Fruit fly (Drosophila melanogaster) whole organism, embryonic: ENCODE measurements around the gene Spn85F.

Source experiments
- Bgb ChIP-seq: fragments of 200-800 bp; sonication (Bioruptor generic); IDR thresholded peaks from 2 replicates; pipeline ENCODE4 v1.3.6; 2022; ENCODE audit warnings: missing biosample characterization, missing genetic modification characterization; ENCODE audit not compliant: partially characterized antibody
- CG11093 ChIP-seq: fragments of 200-800 bp; sonication (Bioruptor generic); IDR thresholded peaks from 3 replicates; pipeline ENCODE4 v1.3.6; 2022; ENCODE audit warnings: missing biosample characterization, missing genetic modification characterization
- CG11695 ChIP-seq: fragments of 200-800 bp; sonication (Bioruptor generic); IDR thresholded peaks from 3 replicates; pipeline ENCODE4 v1.3.6; 2022; ENCODE audit warnings: missing biosample characterization, missing genetic modification characterization
- CG12071 ChIP-seq: fragments of 200-800 bp; sonication (Bioruptor generic); optimal IDR thresholded peaks from 3 replicates; lab custom pipeline; 2018; ENCODE audit warnings: missing biosample characterization, mild to moderate bottlenecking, missing genetic modification characterization
- CG13287 ChIP-seq: fragments of 200-800 bp; sonication (Bioruptor generic); IDR thresholded peaks from 2 replicates; pipeline ENCODE4 v1.3.6; 2022; ENCODE audit warnings: missing biosample characterization, missing genetic modification characterization; ENCODE audit not compliant: partially characterized antibody
- CG14710 ChIP-seq: fragments of 200-800 bp; sonication (Bioruptor generic); optimal IDR thresholded peaks from 3 replicates; lab custom pipeline; 2019; ENCODE audit warnings: missing biosample characterization, mild to moderate bottlenecking, missing genetic modification characterization, moderate library complexity
- CG15514 ChIP-seq: fragments of 200-800 bp; sonication (Bioruptor generic); optimal IDR thresholded peaks from 3 replicates; lab custom pipeline; 2017; ENCODE audit warnings: missing biosample characterization, missing genetic modification characterization, mild to moderate bottlenecking, moderate library complexity, missing genetic modification reagents
- CG16815 ChIP-seq: fragments of 200-800 bp; sonication (Bioruptor generic); optimal IDR thresholded peaks from 3 replicates; lab custom pipeline; 2017; ENCODE audit warnings: missing biosample characterization, mild to moderate bottlenecking, missing genetic modification characterization
- CG18262 ChIP-seq: fragments of 200-800 bp; optimal IDR thresholded peaks from 3 replicates; lab custom pipeline; 2019; ENCODE audit warnings: missing biosample characterization, mild to moderate bottlenecking, missing genetic modification characterization, moderate library complexity
- CG2712 ChIP-seq: fragments of 200-800 bp; optimal IDR thresholded peaks from 3 replicates; lab custom pipeline; 2019; ENCODE audit warnings: missing biosample characterization, mild to moderate bottlenecking, missing genetic modification characterization, moderate library complexity
- CG34422 ChIP-seq: fragments of 200-800 bp; sonication (Bioruptor generic); IDR thresholded peaks from 3 replicates; pipeline ENCODE4 v1.3.6; 2022; ENCODE audit warnings: missing biosample characterization, missing genetic modification characterization
- CG4328 ChIP-seq: fragments of 200-800 bp; sonication (Bioruptor generic); optimal IDR thresholded peaks from 3 replicates; lab custom pipeline; 2017; ENCODE audit warnings: missing biosample characterization, missing genetic modification reagents, missing genetic modification characterization
- CG4730 ChIP-seq: fragments of 200-800 bp; sonication (Bioruptor generic); IDR thresholded peaks from 2 replicates; pipeline ENCODE4 v1.3.6; 2022; ENCODE audit warnings: missing biosample characterization, missing genetic modification characterization
- CG6254 ChIP-seq: fragments of 200-800 bp; sonication (Bioruptor generic); optimal IDR thresholded peaks from 3 replicates; lab custom pipeline; 2017; ENCODE audit warnings: mild to moderate bottlenecking, missing biosample characterization, missing genetic modification reagents, missing genetic modification characterization
- CG7786 ChIP-seq: fragments of 200-800 bp; sonication (Bioruptor generic); optimal IDR thresholded peaks from 2 replicates; lab custom pipeline; 2016; ENCODE audit warnings: missing biosample characterization, missing genetic modification characterization
- CG7963 ChIP-seq: fragments of 200-800 bp; sonication (Bioruptor generic); IDR thresholded peaks from 3 replicates; pipeline ENCODE4 v1.3.6; 2022; ENCODE audit warnings: missing biosample characterization, missing genetic modification characterization; ENCODE audit not compliant: partially characterized antibody
- CG9727 ChIP-seq: fragments of 200-800 bp; sonication (Bioruptor generic); optimal IDR thresholded peaks from 3 replicates; lab custom pipeline; 2017; ENCODE audit warnings: missing biosample characterization, mild to moderate bottlenecking, missing genetic modification characterization
- CG9797 ChIP-seq: fragments of 200-800 bp; sonication (Bioruptor generic); optimal IDR thresholded peaks from 3 replicates; lab custom pipeline; 2018; ENCODE audit warnings: missing biosample characterization, mild to moderate bottlenecking, missing genetic modification characterization
- CHES-1-like ChIP-seq: fragments of 200-800 bp; sonication (Bioruptor generic); optimal IDR thresholded peaks from 2 replicates; lab custom pipeline; 2016; ENCODE audit warnings: missing biosample characterization, missing genetic modification characterization
- Dll ChIP-seq: fragments of 200-800 bp; sonication (Bioruptor generic); IDR thresholded peaks from 4 replicates; pipeline ENCODE4 v1.3.6; 2022; ENCODE audit warnings: missing biosample characterization, missing genetic modification characterization; ENCODE audit not compliant: partially characterized antibody
- Doc3 ChIP-seq: fragments of 200-800 bp; sonication (Bioruptor generic); IDR thresholded peaks from 3 replicates; pipeline ENCODE4 v1.3.6; 2022; ENCODE audit warnings: missing biosample characterization, missing genetic modification characterization; ENCODE audit not compliant: partially characterized antibody
- Dp ChIP-seq: fragments of 200-800 bp; sonication (Bioruptor generic); optimal IDR thresholded peaks from 2 replicates; lab custom pipeline; 2018; ENCODE audit warnings: missing biosample characterization, mild to moderate bottlenecking, missing genetic modification characterization, moderate library complexity
- E2f2 ChIP-seq: fragments of 200-800 bp; sonication (Bioruptor generic); IDR thresholded peaks from 2 replicates; pipeline ENCODE4 v1.3.6; 2022; ENCODE audit warnings: missing biosample characterization, missing genetic modification characterization
- Ets65A ChIP-seq: fragments of 200-800 bp; sonication (Bioruptor generic); peaks from one replicate; lab custom pipeline; 2016; ENCODE audit warnings: missing biosample characterization, missing genetic modification characterization
- Ets97D ChIP-seq: fragments of 200-800 bp; sonication (Bioruptor generic); optimal IDR thresholded peaks from 3 replicates; lab custom pipeline; 2016; ENCODE audit warnings: missing biosample characterization, missing genetic modification characterization
- Hsf ChIP-seq: fragments of 200-800 bp; sonication (Bioruptor generic); optimal IDR thresholded peaks from 3 replicates; lab custom pipeline; 2016; ENCODE audit warnings: missing biosample characterization, missing genetic modification characterization
- Rfx ChIP-seq: fragments of 200-800 bp; sonication (Bioruptor generic); IDR thresholded peaks from 2 replicates; pipeline ENCODE4 v1.3.6; 2022; ENCODE audit warnings: missing biosample characterization, missing genetic modification characterization
- Scr ChIP-seq: fragments of 200-800 bp; sonication (Bioruptor generic); IDR thresholded peaks from 2 replicates; pipeline ENCODE4 v1.3.6; 2022; ENCODE audit warnings: missing biosample characterization, missing genetic modification characterization; ENCODE audit not compliant: partially characterized antibody
- Six4 ChIP-seq: fragments of 200-800 bp; sonication (Bioruptor generic); optimal IDR thresholded peaks from 2 replicates; lab custom pipeline; 2016; ENCODE audit warnings: missing biosample characterization, missing genetic modification characterization
- Sox102F ChIP-seq: fragments of 200-800 bp; sonication (Bioruptor generic); optimal IDR thresholded peaks from 2 replicates; lab custom pipeline; 2018; ENCODE audit warnings: missing biosample characterization, mild to moderate bottlenecking, missing genetic modification characterization, moderate library complexity
- Spps ChIP-seq: fragments of 200-800 bp; sonication (Bioruptor generic); optimal IDR thresholded peaks from 2 replicates; lab custom pipeline; 2018; ENCODE audit warnings: missing biosample characterization, mild to moderate bottlenecking, missing genetic modification characterization
- Sry-β ChIP-seq: fragments of 200-800 bp; sonication (Bioruptor generic); optimal IDR thresholded peaks from 2 replicates; lab custom pipeline; 2018; ENCODE audit warnings: missing biosample characterization, mild to moderate bottlenecking, missing genetic modification characterization, moderate library complexity
- YL-1 ChIP-seq: fragments of 200-800 bp; sonication (Bioruptor generic); optimal IDR thresholded peaks from 3 replicates; lab custom pipeline; 2017; ENCODE audit warnings: missing biosample characterization, mild to moderate bottlenecking, missing genetic modification characterization
- bigmax ChIP-seq: fragments of 200-800 bp; sonication (Bioruptor generic); optimal IDR thresholded peaks from 2 replicates; lab custom pipeline; 2018; ENCODE audit warnings: missing biosample characterization, mild to moderate bottlenecking, missing genetic modification characterization
- cad ChIP-seq: fragments of >200 bp; optimal IDR thresholded peaks from 2 replicates; lab custom pipeline; 2017; ENCODE audit warnings: missing biosample characterization, missing genetic modification characterization
- crc ChIP-seq: fragments of 200-800 bp; sonication (Bioruptor generic); optimal IDR thresholded peaks from 2 replicates; lab custom pipeline; 2016; ENCODE audit warnings: missing biosample characterization, missing genetic modification characterization
- croc ChIP-seq: fragments of 200-800 bp; sonication (Bioruptor generic); conservative IDR thresholded peaks from 3 replicates; pipeline ENCODE4 v1.3.6; 2022; ENCODE audit warnings: missing biosample characterization, missing genetic modification characterization
- gro ChIP-seq: fragments of 200-800 bp; sonication (Bioruptor generic); optimal IDR thresholded peaks from 2 replicates; lab custom pipeline; 2016; ENCODE audit warnings: missing biosample characterization, missing genetic modification characterization
- hb ChIP-seq: fragments of 200-800 bp; sonication (Bioruptor generic); IDR thresholded peaks from 3 replicates; pipeline ENCODE4 v1.3.6; 2022; ENCODE audit warnings: missing biosample characterization, missing genetic modification characterization; ENCODE audit not compliant: partially characterized antibody
- insv ChIP-seq, 2 experiments: fragments of 200-800 bp; sonication (Bioruptor generic); optimal IDR thresholded peaks; 3 replicates each; lab custom pipeline; 2016 to 2018; ENCODE audit warnings: missing biosample characterization in 2 of 2, missing genetic modification characterization in 2 of 2
- jigr1 ChIP-seq: fragments of 200-800 bp; sonication (Bioruptor generic); IDR thresholded peaks from 3 replicates; pipeline ENCODE4 v1.3.6; 2022; ENCODE audit warnings: missing biosample characterization, missing genetic modification characterization
- jing ChIP-seq: fragments of 200-800 bp; sonication (Bioruptor generic); optimal IDR thresholded peaks from 2 replicates; lab custom pipeline; 2018; ENCODE audit warnings: missing biosample characterization, mild to moderate bottlenecking, missing genetic modification characterization
- knrl ChIP-seq: fragments of 200-800 bp; sonication (Bioruptor generic); IDR thresholded peaks from 3 replicates; pipeline ENCODE4 v1.3.6; 2022; ENCODE audit warnings: missing biosample characterization, missing genetic modification characterization; ENCODE audit not compliant: partially characterized antibody
- phol ChIP-seq: fragments of 200-800 bp; sonication (Bioruptor generic); optimal IDR thresholded peaks from 3 replicates; lab custom pipeline; 2018; ENCODE audit warnings: missing biosample characterization, mild to moderate bottlenecking, missing genetic modification characterization, moderate library complexity
- psq ChIP-seq: fragments of 200-800 bp; sonication (Bioruptor generic); optimal IDR thresholded peaks from 2 replicates; lab custom pipeline; 2017; ENCODE audit warnings: missing biosample characterization, missing genetic modification characterization
- sens ChIP-seq: fragments of 200-800 bp; sonication (Bioruptor generic); peaks from one replicate; lab custom pipeline; 2016; ENCODE audit warnings: missing biosample characterization, missing genetic modification characterization
- ssp ChIP-seq: fragments of 200-800 bp; sonication (Bioruptor generic); IDR thresholded peaks from 2 replicates; pipeline ENCODE4 v1.3.6; 2022; ENCODE audit warnings: missing biosample characterization, missing genetic modification characterization
- twi ChIP-seq: fragments of 200-800 bp; optimal IDR thresholded peaks from 2 replicates; lab custom pipeline; 2019; ENCODE audit warnings: missing biosample characterization, mild to moderate bottlenecking, missing genetic modification characterization, moderate library complexity
- vfl ChIP-seq: fragments of 200-800 bp; sonication (Bioruptor generic); optimal IDR thresholded peaks from 2 replicates; lab custom pipeline; 2016; ENCODE audit warnings: missing biosample characterization, missing genetic modification characterization
- zen ChIP-seq: fragments of 200-800 bp; sonication (Bioruptor generic); optimal IDR thresholded peaks from 3 replicates; lab custom pipeline; 2018; ENCODE audit warnings: missing biosample characterization, mild to moderate bottlenecking, missing genetic modification characterization, moderate library complexity

Spn85F gene

dm6 chr3R:10001174-10001789 is 4.3 kb downstream of the Spn85F start, which contains the start of gene CG5359 (continued):
- peak; percentile 32; the same call in 1 of the 3 replicates for TF ChIP-seq knrl (GFP tag; lab: Robert Waterston, UW)
- peak; percentile 93 for TF ChIP-seq Dp (GFP tag; lab: Kevin White, UChicago)
- peak; percentile 44 for TF ChIP-seq Scr (GFP tag; lab: Robert Waterston, UW)
- TF ChIP-seq YL-1: peak; percentile 37
- no peak for TF ChIP-seq CG7963 (GFP tag; lab: Robert Waterston, UW)
- no peak for TF ChIP-seq ssp (GFP tag; lab: Robert Waterston, UW)
- TF ChIP-seq jing (GFP tag; lab: Kevin White, UChicago): no peak
- TF ChIP-seq CG9727 (GFP tag; lab: Kevin White, UChicago): no peak
- peak; percentile 63; the same call in 1 of the 3 replicates for TF ChIP-seq CG34422
- TF ChIP-seq CG14710: no peak
- no peak for TF ChIP-seq CG16815 (GFP tag; lab: Kevin White, UChicago)
- no peak for TF ChIP-seq CG18262
- no peak for TF ChIP-seq CG12071 (GFP tag; lab: Kevin White, UChicago)
- TF ChIP-seq CG13287 (GFP tag; lab: Robert Waterston, UW): peak; percentile 28; the same call in 1 of the 2 replicates
- TF ChIP-seq CG15514 (GFP tag; lab: Kevin White, UChicago): peak; percentile 58
- no peak for TF ChIP-seq jigr1 (GFP tag; lab: Robert Waterston, UW)
- no peak for TF ChIP-seq CG4328 (GFP tag; lab: Kevin White, UChicago)
- peak; percentile 21; the same call in 1 of the 2 replicates for TF ChIP-seq Rfx (GFP tag; lab: Robert Waterston, UW)
- TF ChIP-seq Six4 (GFP tag; lab: Kevin White, UChicago): no peak
- TF ChIP-seq CG4730: no peak
- no peak for TF ChIP-seq CG11695 (GFP tag; lab: Robert Waterston, UW)
- peak; percentile 37 for TF ChIP-seq sens (GFP tag; lab: Kevin White, UChicago)
- TF ChIP-seq Ets97D (GFP tag; lab: Kevin White, UChicago): peak; percentile 73
- TF ChIP-seq vfl (GFP tag; lab: Kevin White, UChicago): no peak
- no peak for TF ChIP-seq psq
- TF ChIP-seq crc (GFP tag; lab: Kevin White, UChicago): no peak
- no peak for TF ChIP-seq Hsf (GFP tag; lab: Kevin White, UChicago)
- TF ChIP-seq CG6254: no peak
- no peak for TF ChIP-seq CG7786
- no peak for TF ChIP-seq Sry-β (GFP tag; lab: Kevin White, UChicago)
- TF ChIP-seq zen (tag; lab: Kevin White, UChicago): peak; percentile 16
- TF ChIP-seq Bgb (GFP tag; lab: Robert Waterston, UW): peak; percentile 53; the same call in 1 of the 2 replicates
- no peak for TF ChIP-seq croc
- peak; percentile 48 for TF ChIP-seq Ets65A (GFP tag; lab: Kevin White, UChicago)
- TF ChIP-seq CG2712 (tag; lab: Kevin White, UChicago): no peak
- TF ChIP-seq Sox102F (GFP tag; lab: Kevin White, UChicago): no peak
- peak; percentile 95 for TF ChIP-seq E2f2 (GFP tag; lab: Robert Waterston, UW)
- TF ChIP-seq Dll (GFP tag; lab: Robert Waterston, UW): 0 out of 4 replicates have a peak, but pooled peaks have one; percentile 32
- TF ChIP-seq gro (GFP tag; lab: Kevin White, UChicago): no peak
- no peak for TF ChIP-seq CG11093
- peak; percentile 68 for TF ChIP-seq CG9797
- TF ChIP-seq Doc3 (GFP tag; lab: Robert Waterston, UW): no peak
- TF ChIP-seq twi (tag; lab: Kevin White, UChicago): no peak
- no peak for TF ChIP-seq hb (GFP tag; lab: Robert Waterston, UW)
- TF ChIP-seq bigmax (GFP tag; lab: Kevin White, UChicago): no peak
- TF ChIP-seq CHES-1-like (GFP tag; lab: Kevin White, UChicago): peak; percentile 56
- TF ChIP-seq Spps (tag; lab: Kevin White, UChicago): no peak
- no peak for TF ChIP-seq insv (GFP tag; optimal IDR thresholded peaks at IDR 0.05; lab: Kevin White, UChicago)
- peak; percentile 28 for TF ChIP-seq phol (tag; lab: Kevin White, UChicago)
- no peak for TF ChIP-seq cad
